Worm (Caenorhabditis elegans): ENCODE measurements around the gene fbxa-104.

The fbxa-104 gene

DNA sequence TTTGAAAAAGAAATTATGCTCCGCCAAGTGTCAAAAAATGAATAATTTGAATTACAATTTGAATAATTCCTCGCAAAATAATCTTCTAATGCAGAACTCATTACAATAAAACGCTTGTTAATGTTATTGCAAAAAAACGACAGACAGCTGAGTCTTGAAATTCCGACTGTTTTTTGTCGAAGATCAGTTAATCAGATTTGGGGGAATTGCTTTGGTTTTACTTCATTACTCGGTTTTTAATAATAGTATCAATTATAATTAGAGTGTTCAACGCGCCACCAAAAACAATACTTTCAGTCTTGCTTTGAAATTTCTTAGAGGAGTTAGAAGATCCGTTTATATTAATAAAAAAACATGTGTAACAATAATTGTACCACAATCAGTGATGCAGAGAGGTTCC, 45.6 kb downstream of the fbxa-104 start, which contains the start of gene srh-122:
Gene srh-122 (minus strand): TSS at position 101 of the 400 bp plus-strand sequence.
- TF ChIP-seq fkh-6 (tag; optimal IDR thresholded peaks at IDR 0.05) (no peak), ceh-24 (tag; optimal IDR thresholded peaks at IDR 0.05) (no peak), ztf-16 (tag; optimal IDR thresholded peaks at IDR 0.05) (no peak), ets-4 (tag; optimal IDR thresholded peaks at IDR 0.05) (no peak), fax-1 (tag; optimal IDR thresholded peaks at IDR 0.05) (no peak), ceh-6 (GFP tag; optimal IDR thresholded peaks at IDR 0.05) (no peak), pha-4 (tag; optimal IDR thresholded peaks at IDR 0.05) (no peak), zip-5 (tag; optimal IDR thresholded peaks at IDR 0.05) (no peak), mec-3 (tag; optimal IDR thresholded peaks at IDR 0.05; ENCODE audit: borderline replicate concordance) (no peak), Y22D7AL.16 (tag; optimal IDR thresholded peaks at IDR 0.05) (no peak), ceh-31 (tag; optimal IDR thresholded peaks at IDR 0.05) (no peak), gmeb-2 (tag; optimal IDR thresholded peaks at IDR 0.05) (no peak), hlh-8 (tag; optimal IDR thresholded peaks at IDR 0.05) (no peak), elt-2 (tag; optimal IDR thresholded peaks at IDR 0.05) (no peak), pros-1 (tag; optimal IDR thresholded peaks at IDR 0.05) (no peak), K09A11.1 (tag; optimal IDR thresholded peaks at IDR 0.05; ENCODE audit: insufficient read depth) (no peak), F13H6.1 (tag; optimal IDR thresholded peaks at IDR 0.05) (no peak), hlh-15 (tag; optimal IDR thresholded peaks at IDR 0.05) (no peak)

- TF ChIP-seq pha-4 (tag; optimal IDR thresholded peaks at IDR 0.05) (no peak), T23F11.4 (GFP tag; optimal IDR thresholded peaks at IDR 0.05) (no peak), ceh-18 (tag; optimal IDR thresholded peaks at IDR 0.05) (no peak), zip-5 (tag; optimal IDR thresholded peaks at IDR 0.05) (no peak), hlh-8 (tag; optimal IDR thresholded peaks at IDR 0.05) (no peak), rnt-1 (tag; optimal IDR thresholded peaks at IDR 0.05) (no peak), odd-2 (tag; optimal IDR thresholded peaks at IDR 0.05) (no peak), tbx-2 (tag; optimal IDR thresholded peaks at IDR 0.05) (no peak), nhr-11 (tag; optimal IDR thresholded peaks at IDR 0.05) (no peak), unc-55 (GFP tag; optimal IDR thresholded peaks at IDR 0.05) (no peak), sox-4 (tag; optimal IDR thresholded peaks at IDR 0.05) (no peak), ahr-1 (tag; optimal IDR thresholded peaks at IDR 0.05) (no peak), fkh-10 (GFP tag; optimal IDR thresholded peaks at IDR 0.05) (no peak), pros-1 (tag; optimal IDR thresholded peaks at IDR 0.05) (no peak), dve-1 (tag; optimal IDR thresholded peaks at IDR 0.05) (no peak), ceh-34 (tag; optimal IDR thresholded peaks at IDR 0.05) (no peak), C08G9.2 (tag; optimal IDR thresholded peaks at IDR 0.05) (no peak), eyg-1 (tag; optimal IDR thresholded peaks at IDR 0.05) (no peak), hlh-30 (tag; optimal IDR thresholded peaks at IDR 0.05; ENCODE audit: insufficient read depth) (no peak), ceh-45 (GFP tag; IDR thresholded peaks at IDR 0.05) (no peak)
Observed at ce11 chrV:15376223-15376622, 47.3 kb downstream of the fbxa-104 start, which contains the start of gene srh-52. TSS of gene srh-52 (minus strand) at chrV:15376323.
